Worm (Caenorhabditis elegans): ENCODE data around the gene uaf-1.
"Not testable (repeated sequence)": the region's sequence is repeated elsewhere in the genome, so short reads cannot be mapped to it uniquely, and the experiment has no call there.

DNA sequence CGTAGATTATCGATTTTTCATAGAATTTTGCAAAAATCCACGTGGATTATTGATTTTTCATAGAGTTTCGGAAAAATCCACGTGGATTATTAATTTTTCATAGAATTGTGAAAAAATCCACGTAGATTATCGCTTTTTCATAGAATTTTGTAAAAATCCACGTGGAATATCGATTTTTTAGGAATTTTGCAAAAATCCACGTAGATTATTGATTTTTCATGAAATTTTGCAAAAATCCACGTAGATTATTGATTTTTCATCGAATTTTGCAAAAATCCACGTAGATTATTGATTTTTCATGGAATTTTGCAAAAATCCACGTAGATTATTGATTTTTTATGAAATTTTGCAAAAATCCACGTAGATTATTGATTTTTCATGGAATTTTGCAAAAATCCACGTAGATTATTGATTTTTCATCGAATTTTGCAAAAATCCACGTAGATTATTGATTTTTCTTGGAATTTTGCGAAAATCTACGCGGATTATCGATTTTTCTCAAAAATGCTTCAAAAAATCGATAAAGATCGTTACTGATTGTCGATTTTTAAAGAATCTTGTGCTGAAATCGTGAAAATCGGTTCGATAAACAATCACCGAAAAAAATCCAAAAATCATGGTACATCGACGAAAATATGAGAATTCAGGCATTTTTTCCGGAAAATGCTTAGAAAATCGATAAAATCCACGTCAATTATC is 19.2 kb downstream of the uaf-1 start:
- TF ChIP-seq syd-9 (tag; optimal IDR thresholded peaks at IDR 0.05); T23F11.4 (GFP tag; optimal IDR thresholded peaks at IDR 0.05); ahr-1 (tag; optimal IDR thresholded peaks at IDR 0.05); ama-1 (optimal IDR thresholded peaks at IDR 0.05); hlh-30 (tag; optimal IDR thresholded peaks at IDR 0.05; ENCODE audit: insufficient read depth); K02D7.2 (tag; optimal IDR thresholded peaks at IDR 0.05); Y22D7AL.16 (tag; optimal IDR thresholded peaks at IDR 0.05); tbx-2 (tag; optimal IDR thresholded peaks at IDR 0.05); elt-2 (tag; optimal IDR thresholded peaks at IDR 0.05): not testable (repeated sequence)

Measured in whole organism, late embryonic.